Fruit fly (Drosophila melanogaster) whole organism, pupa: ENCODE results near the gene CG5731.

Experiments used
- CG12605 ChIP-seq: fragments of 200-800 bp; sonication (Bioruptor generic); IDR thresholded peaks from 2 replicates; pipeline ENCODE4 v1.3.6; 2022; ENCODE audit warnings: missing biosample characterization, missing genetic modification characterization
- CG14655 ChIP-seq: fragments of 200-800 bp; sonication (Bioruptor generic); optimal IDR thresholded peaks from 3 replicates; lab custom pipeline; 2017; ENCODE audit warnings: mild to moderate bottlenecking, missing biosample characterization, missing genetic modification reagents, missing genetic modification characterization
- CG15710 ChIP-seq: fragments of 200-800 bp; sonication (Bioruptor generic); optimal IDR thresholded peaks from 2 replicates; lab custom pipeline; 2018; ENCODE audit warnings: missing biosample characterization, mild to moderate bottlenecking, missing genetic modification characterization, moderate library complexity
- CG17806 ChIP-seq: fragments of 200-800 bp; sonication (Bioruptor generic); optimal IDR thresholded peaks from 2 replicates; lab custom pipeline; 2018; ENCODE audit warnings: missing biosample characterization, mild to moderate bottlenecking, missing genetic modification characterization, moderate library complexity
- CG32121 ChIP-seq: fragments of 200-800 bp; sonication (Bioruptor generic); IDR thresholded peaks from 2 replicates; pipeline ENCODE4 v1.3.6; 2022; ENCODE audit warnings: missing biosample characterization, missing genetic modification characterization
- CG34367 ChIP-seq: fragments of 200-800 bp; sonication (Bioruptor generic); optimal IDR thresholded peaks from 2 replicates; lab custom pipeline; 2018; ENCODE audit warnings: missing biosample characterization, mild to moderate bottlenecking, missing genetic modification characterization
- CG4496 ChIP-seq: fragments of 200-800 bp; sonication (Bioruptor generic); IDR thresholded peaks from 3 replicates; pipeline ENCODE4 v1.3.6; 2022; ENCODE audit warnings: missing biosample characterization, missing genetic modification characterization
- CG8159 ChIP-seq: fragments of 200-800 bp; sonication (Bioruptor generic); optimal IDR thresholded peaks from 3 replicates; lab custom pipeline; 2018; ENCODE audit warnings: missing biosample characterization, mild to moderate bottlenecking, missing genetic modification characterization, moderate library complexity
- CG8301 ChIP-seq: fragments of 200-800 bp; sonication (Bioruptor generic); optimal IDR thresholded peaks from 2 replicates; lab custom pipeline; 2018; ENCODE audit warnings: missing biosample characterization, mild to moderate bottlenecking, missing genetic modification characterization
- D1 ChIP-seq: fragments of 200-800 bp; sonication (Bioruptor generic); optimal IDR thresholded peaks from 2 replicates; lab custom pipeline; 2018; ENCODE audit warnings: missing biosample characterization, mild to moderate bottlenecking, missing genetic modification characterization, moderate library complexity
- EcR ChIP-seq: fragments of 200-800 bp; sonication (Bioruptor generic); optimal IDR thresholded peaks from 3 replicates; lab custom pipeline; 2019; ENCODE audit warnings: missing biosample characterization, missing genetic modification characterization, mild to moderate bottlenecking, moderate library complexity, missing genetic modification reagents
- Ets98B ChIP-seq: fragments of 200-800 bp; sonication (Bioruptor generic); IDR thresholded peaks from 2 replicates; pipeline ENCODE4 v1.3.6; 2022; ENCODE audit warnings: missing biosample characterization, missing genetic modification characterization
- Pif1B ChIP-seq: fragments of 200-800 bp; sonication (Bioruptor generic); optimal IDR thresholded peaks from 3 replicates; lab custom pipeline; 2016; ENCODE audit warnings: missing biosample characterization, missing genetic modification characterization
- gl ChIP-seq: fragments of 200-800 bp; sonication (Bioruptor generic); optimal IDR thresholded peaks from 2 replicates; lab custom pipeline; 2018; ENCODE audit warnings: missing biosample characterization, mild to moderate bottlenecking, missing genetic modification characterization

dm6 chr2L:10226213-10226723, 16.7 kb upstream of the CG5731 start:
- no peak for TF ChIP-seq CG8159
- TF ChIP-seq Ets98B (GFP tag; lab: Robert Waterston, UW) = no peak
- no peak for TF ChIP-seq CG8301 (tag; lab: Kevin White, UChicago)
- TF ChIP-seq CG12605 = no peak
- TF ChIP-seq CG34367 = no peak
- no peak for TF ChIP-seq Pif1B
- no peak for TF ChIP-seq gl (tag; lab: Kevin White, UChicago)
- TF ChIP-seq CG15710 (tag; lab: Kevin White, UChicago) = no peak
- TF ChIP-seq CG17806 (tag; lab: Kevin White, UChicago) = no peak
- TF ChIP-seq EcR (GFP tag; lab: Kevin White, UChicago) = no peak
- TF ChIP-seq CG14655 (GFP tag; lab: Kevin White, UChicago) = no peak
- no peak for TF ChIP-seq CG32121 (GFP tag; lab: Robert Waterston, UW)
- no peak for TF ChIP-seq D1
- TF ChIP-seq CG4496 (GFP tag; lab: Robert Waterston, UW) = no peak
